Worm (Caenorhabditis elegans) whole organism, L4/young adult: ENCODE data around the gene sri-30.

ENCODE experiments used
- W03F9.2 ChIP-seq: fragments of 150-350 bp; optimal IDR thresholded peaks from 2 replicates; lab custom pipeline; 2014; ENCODE audit warnings: missing biosample characterization, missing genetic modification characterization
- dao-5 ChIP-seq: sonication (generic microtip); optimal IDR thresholded peaks from 2 replicates; lab custom pipeline; 2016; ENCODE audit warnings: missing genotype, missing genetic modification characterization, moderate library complexity, missing compliant biosample characterization
- him-1 ChIP-seq: sonication (generic microtip); optimal IDR thresholded peaks from 2 replicates; lab custom pipeline; 2016; ENCODE audit warnings: missing genotype, missing genetic modification reagents, missing genetic modification characterization, missing compliant biosample characterization

ce11 chrII:3045875-3046274, at the start of gene sri-30:
- TF ChIP-seq him-1 (no peak), W03F9.2 (tag; lab: Kevin White, UChicago) (no peak), dao-5 (tag; lab: Kevin White, UChicago) (no peak)
